Fruit fly (Drosophila melanogaster): ENCODE measurements around the gene Ugt35B1.

Gene Ugt35B1

DNA sequence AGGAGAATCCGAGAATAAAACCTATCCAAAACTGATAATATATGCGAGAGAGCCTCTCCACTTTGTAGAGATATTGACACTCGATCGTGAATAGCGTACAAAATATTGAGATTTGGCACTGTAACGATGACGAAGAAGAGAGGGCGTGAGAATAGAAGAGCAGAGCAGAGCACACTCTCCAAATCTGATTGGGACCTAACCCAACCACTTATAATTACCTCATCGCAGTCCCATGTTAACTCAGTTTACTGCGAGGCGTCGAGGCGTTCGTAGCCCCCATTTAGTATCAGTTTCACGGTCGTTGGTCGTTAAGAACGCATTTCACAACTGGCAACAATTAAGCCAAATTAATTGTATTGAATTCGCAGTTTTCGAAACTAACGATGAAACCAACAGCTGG lies 13.2 kb downstream of the Ugt35B1 start, which contains the start of gene Ugt302C1 (continued):
- TF ChIP-seq chinmo (GFP tag; IDR thresholded peaks at IDR 0.05; ENCODE audit: partially characterized antibody) (peak; percentile 85; the same call in 2 of the 4 replicates), eve (GFP tag; optimal IDR thresholded peaks at IDR 0.05) (peak in 1 of 2 experiments; percentile 76), CG9932 (GFP tag; IDR thresholded peaks at IDR 0.05) (0 out of 2 replicates have a peak, but pooled peaks have one; percentile 10), kah (GFP tag; optimal IDR thresholded peaks at IDR 0.05) (no peak), CHES-1-like (GFP tag; optimal IDR thresholded peaks at IDR 0.05) (no peak), gsb (GFP tag; IDR thresholded peaks at IDR 0.05) (no peak), HLH4C (GFP tag; IDR thresholded peaks at IDR 0.05; ENCODE audit: partially characterized antibody) (0 out of 3 replicates have a peak, but pooled peaks have one; percentile 46), sim (GFP tag; IDR thresholded peaks at IDR 0.05) (no peak), gcm2 (GFP tag; optimal IDR thresholded peaks at IDR 0.05) (no peak), mirr (GFP tag; optimal IDR thresholded peaks at IDR 0.05) (peak; percentile 53), CG15601 (tag; optimal IDR thresholded peaks at IDR 0.05) (no peak), Jarid2 (GFP tag; optimal IDR thresholded peaks at IDR 0.05) (peak; percentile 92), CG2120 (GFP tag; optimal IDR thresholded peaks at IDR 0.05) (peak; percentile 10), tll (GFP tag; optimal IDR thresholded peaks at IDR 0.05) (no peak), chif (GFP tag; optimal IDR thresholded peaks at IDR 0.05) (no peak), lab (GFP tag; optimal IDR thresholded peaks at IDR 0.05) (peak; percentile 17)

DNA sequence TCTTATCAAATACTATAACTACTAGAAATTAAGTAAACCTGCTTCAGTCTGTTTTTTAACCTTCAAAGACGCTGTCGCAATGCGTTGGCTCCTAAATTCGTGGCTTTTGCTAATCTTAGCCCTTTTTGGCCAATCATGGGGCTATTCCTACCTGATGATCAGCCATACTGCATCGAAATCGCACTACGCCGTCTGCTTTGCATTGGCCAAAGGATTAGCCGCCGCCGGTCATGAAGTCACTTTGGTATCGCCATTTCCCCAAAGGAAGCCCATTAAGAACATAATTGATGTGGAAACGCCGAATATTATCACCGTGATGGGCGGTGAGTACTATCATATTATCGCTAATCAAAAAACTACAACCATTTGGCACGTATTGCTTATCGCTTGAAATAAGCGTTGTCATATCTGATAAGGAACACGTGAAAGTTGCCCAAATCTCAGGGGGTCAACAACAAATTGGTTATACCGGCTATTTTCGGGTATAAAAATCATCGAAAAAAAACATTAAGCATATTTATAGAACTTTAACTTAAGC lies 15.4 kb downstream of the Ugt35B1 start, which contains the start of gene Ugt302E1:
Gene Ugt302E1, plus strand, starts transcription at position 51 of the 538 bp plus-strand sequence.
- TF ChIP-seq lilli (GFP tag; optimal IDR thresholded peaks at IDR 0.05) (no peak), tin (GFP tag; optimal IDR thresholded peaks at IDR 0.05) (no peak), slp2 (GFP tag; optimal IDR thresholded peaks at IDR 0.05) (no peak), BEAF-32 (GFP tag; optimal IDR thresholded peaks at IDR 0.05) (no peak), CG33213 (GFP tag; optimal IDR thresholded peaks at IDR 0.05) (no peak), Chrac-16 (GFP tag; optimal IDR thresholded peaks at IDR 0.05) (no peak), CG9215 (GFP tag; IDR thresholded peaks at IDR 0.05) (no peak), mirr (GFP tag; optimal IDR thresholded peaks at IDR 0.05) (peak; percentile 41), cwo (GFP tag; optimal IDR thresholded peaks at IDR 0.05) (peak; percentile 86), Oaz (GFP tag; IDR thresholded peaks at IDR 0.05) (no peak), GATAe (GFP tag; conservative IDR thresholded peaks at IDR 0.05) (peak; percentile 17; the same call in 1 of the 2 replicates), CG7963 (GFP tag; IDR thresholded peaks at IDR 0.05; ENCODE audit: partially characterized antibody) (no peak), kah (GFP tag; optimal IDR thresholded peaks at IDR 0.05) (no peak), zen (tag; optimal IDR thresholded peaks at IDR 0.05) (no peak), CG14710 (tag; optimal IDR thresholded peaks at IDR 0.05) (no peak), CG15601 (tag; optimal IDR thresholded peaks at IDR 0.05) (no peak), trh (GFP tag; optimal IDR thresholded peaks at IDR 0.05) (no peak), trem (tag; optimal IDR thresholded peaks at IDR 0.05) (no peak), CG18476 (GFP tag; optimal IDR thresholded peaks at IDR 0.05) (no peak), Antp (GFP tag; optimal IDR thresholded peaks at IDR 0.05) (no peak), Xbp1 (GFP tag; optimal IDR thresholded peaks at IDR 0.05) (no peak), CG4617 (GFP tag; optimal IDR thresholded peaks at IDR 0.05; ENCODE audit: borderline replicate concordance) (no peak), CG2120 (GFP tag; optimal IDR thresholded peaks at IDR 0.05) (no peak), vvl (GFP tag; IDR thresholded peaks at IDR 0.05) (no peak), CG13123 (GFP tag; optimal IDR thresholded peaks at IDR 0.05) (no peak), CG4707 (GFP tag; optimal IDR thresholded peaks at IDR 0.05) (no peak), sug (tag; optimal IDR thresholded peaks at IDR 0.05) (peak; percentile 58), kay (GFP tag; optimal IDR thresholded peaks at IDR 0.05) (no peak), exex (tag; optimal IDR thresholded peaks at IDR 0.05) (peak; percentile 87), CG34376 (GFP tag; optimal IDR thresholded peaks at IDR 0.05) (peak; percentile 38), wdn (GFP tag; IDR thresholded peaks at IDR 0.05) (no peak), ara (GFP tag; IDR thresholded peaks at IDR 0.05) (no peak), CG8281 (tag; optimal IDR thresholded peaks at IDR 0.05) (no peak), grn (GFP tag; optimal IDR thresholded peaks at IDR 0.05) (peak; percentile 59), CG4730 (GFP tag; IDR thresholded peaks at IDR 0.05) (no peak), eve (GFP tag; optimal IDR thresholded peaks at IDR 0.05) (no peak), gro (GFP tag; optimal IDR thresholded peaks at IDR 0.05) (no peak)
